Worm (Caenorhabditis elegans) whole organism, mixed stage, embryonic: Measurements from ENCODE around the gene Y73F8A.32.

Source experiments
- M03D4.4 ChIP-seq: sonication (generic microtip); optimal IDR thresholded peaks from 2 replicates; lab custom pipeline; 2017; ENCODE audit warnings: mild to moderate bottlenecking, missing genetic modification characterization, missing compliant biosample characterization
- bed-3 ChIP-seq: fragments of 200-800 bp; sonication (Bioruptor generic); optimal IDR thresholded peaks from 3 replicates; lab custom pipeline; 2018; ENCODE audit warnings: mild to moderate bottlenecking, missing genetic modification characterization, moderate library complexity, missing compliant biosample characterization
- blmp-1 ChIP-seq: fragments of 150-350 bp; optimal IDR thresholded peaks from 2 replicates; lab custom pipeline; 2014; ENCODE audit warnings: missing biosample characterization, missing genetic modification characterization
- ceh-39 ChIP-seq: fragments of 150-350 bp; optimal IDR thresholded peaks from 2 replicates; lab custom pipeline; 2014; ENCODE audit warnings: missing biosample characterization, missing genetic modification characterization
- ceh-43 ChIP-seq: fragments of 200-800 bp; sonication (Bioruptor generic); optimal IDR thresholded peaks from 2 replicates; lab custom pipeline; 2018; ENCODE audit warnings: mild to moderate bottlenecking, missing genetic modification characterization, moderate library complexity, missing compliant biosample characterization
- ceh-83 ChIP-seq: fragments of 200-800 bp; sonication (Bioruptor generic); optimal IDR thresholded peaks from 2 replicates; lab custom pipeline; 2018; ENCODE audit warnings: mild to moderate bottlenecking, missing genetic modification characterization, missing compliant biosample characterization
- ces-1 ChIP-seq: fragments of 150-350 bp; optimal IDR thresholded peaks from 2 replicates; lab custom pipeline; 2014; ENCODE audit warnings: missing biosample characterization, missing genetic modification reagents, missing genetic modification characterization
- cnd-1 ChIP-seq: fragments of 200-800 bp; sonication (Bioruptor generic); optimal IDR thresholded peaks from 2 replicates; lab custom pipeline; 2018; ENCODE audit warnings: mild to moderate bottlenecking, missing genetic modification characterization, missing compliant biosample characterization
- drap-1 ChIP-seq: fragments of 200-800 bp; sonication (Bioruptor generic); optimal IDR thresholded peaks from 3 replicates; lab custom pipeline; 2018; ENCODE audit warnings: mild to moderate bottlenecking, missing genetic modification characterization, missing compliant biosample characterization
- elt-1 ChIP-seq: sonication (generic microtip); optimal IDR thresholded peaks from 2 replicates; lab custom pipeline; 2017; ENCODE audit warnings: missing genetic modification characterization, mild to moderate bottlenecking, missing compliant biosample characterization, antibody characterized with exemption, moderate library complexity, borderline replicate concordance; ENCODE audit not compliant: insufficient read depth
- elt-3 ChIP-seq: fragments of 150-350 bp; optimal IDR thresholded peaks from 2 replicates; lab custom pipeline; 2014; ENCODE audit warnings: missing biosample characterization, missing genetic modification characterization
- flh-1 ChIP-seq: fragments of 200-800 bp; sonication (Bioruptor generic); optimal IDR thresholded peaks from 2 replicates; lab custom pipeline; 2018; ENCODE audit warnings: mild to moderate bottlenecking, missing genetic modification characterization, moderate library complexity, missing compliant biosample characterization
- ham-2 ChIP-seq: fragments of 200-800 bp; sonication (Bioruptor generic); optimal IDR thresholded peaks from 2 replicates; lab custom pipeline; 2018; ENCODE audit warnings: mild to moderate bottlenecking, missing genetic modification characterization, missing compliant biosample characterization
- hlh-1 ChIP-seq: fragments of 150-350 bp; optimal IDR thresholded peaks from 2 replicates; lab custom pipeline; 2014; ENCODE audit warnings: missing biosample characterization, missing genetic modification reagents, missing genetic modification characterization
- lin-13 ChIP-seq: fragments of 150-350 bp; optimal IDR thresholded peaks from 2 replicates; lab custom pipeline; 2014; ENCODE audit warnings: missing biosample characterization, missing genetic modification characterization
- lin-32 ChIP-seq: fragments of 200-800 bp; sonication (Bioruptor generic); optimal IDR thresholded peaks from 2 replicates; lab custom pipeline; 2018; ENCODE audit warnings: mild to moderate bottlenecking, missing genetic modification characterization, missing compliant biosample characterization
- lsy-2 ChIP-seq: fragments of 150-350 bp; optimal IDR thresholded peaks from 2 replicates; lab custom pipeline; 2014; ENCODE audit warnings: missing biosample characterization, missing genetic modification characterization
- mab-5 ChIP-seq: fragments of 150-350 bp; optimal IDR thresholded peaks from 2 replicates; lab custom pipeline; 2014; ENCODE audit warnings: missing biosample characterization, missing genetic modification characterization
- mep-1 ChIP-seq: fragments of 150-350 bp; optimal IDR thresholded peaks from 2 replicates; lab custom pipeline; 2017; ENCODE audit warnings: missing biosample characterization, missing genetic modification reagents, missing genetic modification characterization, inconsistent platforms
- mls-2 ChIP-seq: sonication (generic microtip); optimal IDR thresholded peaks from 2 replicates; lab custom pipeline; 2016; ENCODE audit warnings: mild to moderate bottlenecking, missing genetic modification characterization, moderate library complexity, missing compliant biosample characterization
- nhr-12 ChIP-seq: fragments of 150-350 bp; optimal IDR thresholded peaks from 2 replicates; lab custom pipeline; 2014; ENCODE audit warnings: missing biosample characterization, missing genetic modification characterization
- nhr-2 ChIP-seq: fragments of 150-350 bp; optimal IDR thresholded peaks from 2 replicates; lab custom pipeline; 2014; ENCODE audit warnings: missing biosample characterization, missing genetic modification characterization
- nhr-237 ChIP-seq: fragments of 150-350 bp; optimal IDR thresholded peaks from 2 replicates; lab custom pipeline; 2014; ENCODE audit warnings: missing biosample characterization, missing genetic modification characterization
- nhr-28 ChIP-seq: fragments of 150-350 bp; optimal IDR thresholded peaks from 2 replicates; lab custom pipeline; 2014; ENCODE audit warnings: missing biosample characterization, missing genetic modification characterization
- nhr-76 ChIP-seq: sonication (generic microtip); optimal IDR thresholded peaks from 2 replicates; lab custom pipeline; 2017; ENCODE audit warnings: missing biosample characterization, missing genetic modification characterization
- pha-4 ChIP-seq: fragments of 150-350 bp; optimal IDR thresholded peaks from 2 replicates; lab custom pipeline; 2018; ENCODE audit warnings: missing biosample characterization, missing genetic modification reagents, missing genetic modification characterization
- sem-2 ChIP-seq: fragments of 200-800 bp; sonication (Bioruptor generic); optimal IDR thresholded peaks from 2 replicates; lab custom pipeline; 2018; ENCODE audit warnings: mild to moderate bottlenecking, missing genetic modification characterization, missing compliant biosample characterization
- snpc-4 ChIP-seq: fragments of 150-350 bp; optimal IDR thresholded peaks from 2 replicates; lab custom pipeline; 2014; ENCODE audit warnings: missing biosample characterization, missing genetic modification characterization
- sptf-1 ChIP-seq: sonication (generic microtip); optimal IDR thresholded peaks from 2 replicates; lab custom pipeline; 2017; ENCODE audit warnings: mild to moderate bottlenecking, missing genetic modification characterization, moderate library complexity, missing compliant biosample characterization
- tbx-8 ChIP-seq: fragments of 200-800 bp; sonication (Bioruptor generic); optimal IDR thresholded peaks from 2 replicates; lab custom pipeline; 2018; ENCODE audit warnings: mild to moderate bottlenecking, missing genetic modification characterization, moderate library complexity, missing compliant biosample characterization
- unc-120 ChIP-seq: sonication (generic microtip); optimal IDR thresholded peaks from 2 replicates; lab custom pipeline; 2017; ENCODE audit warnings: missing genetic modification characterization, missing compliant biosample characterization; ENCODE audit not compliant: poor library complexity, severe bottlenecking
- unc-39 ChIP-seq: fragments of 150-350 bp; optimal IDR thresholded peaks from 2 replicates; lab custom pipeline; 2014; ENCODE audit warnings: missing biosample characterization, missing genetic modification characterization
- unc-62 ChIP-seq: fragments of 150-350 bp; optimal IDR thresholded peaks from 2 replicates; lab custom pipeline; 2014; ENCODE audit warnings: missing biosample characterization, missing genetic modification reagents, missing genetic modification characterization
- zip-8 ChIP-seq: fragments of 150-350 bp; optimal IDR thresholded peaks from 2 replicates; lab custom pipeline; 2014; ENCODE audit warnings: missing biosample characterization, missing genetic modification characterization
- ztf-11 ChIP-seq: fragments of 150-350 bp; optimal IDR thresholded peaks from 2 replicates; lab custom pipeline; 2014; ENCODE audit warnings: missing biosample characterization, missing genetic modification characterization

Y73F8A.32 gene

ce11 chrIV:15471430-15471829, 49.8 kb downstream of the Y73F8A.32 start, which contains the start of gene ntl-11:
TSS of gene ntl-11 (minus strand) at chrIV:15471495.
- TF ChIP-seq nhr-28 (tag; lab: Kevin White, UChicago), result peak; percentile 22
- TF ChIP-seq ceh-43 (GFP tag; lab: Kevin White, UChicago), result no peak
- peak; percentile 95 for TF ChIP-seq nhr-237 (tag; lab: Kevin White, UChicago)
- no peak for TF ChIP-seq nhr-76 (tag; lab: Kevin White, UChicago)
- peak; percentile 63 for TF ChIP-seq hlh-1
- TF ChIP-seq elt-3 (tag; lab: Kevin White, UChicago), result peak; percentile 53
- TF ChIP-seq mls-2, result no peak
- no peak for TF ChIP-seq nhr-12 (tag; lab: Kevin White, UChicago)
- no peak for TF ChIP-seq elt-1 (tag; lab: Kevin White, UChicago)
- no peak for TF ChIP-seq unc-39 (tag; lab: Kevin White, UChicago)
- TF ChIP-seq cnd-1 (tag; lab: Kevin White, UChicago), result peak; percentile 21
- TF ChIP-seq lin-32, result no peak
- TF ChIP-seq flh-1, result no peak
- no peak for TF ChIP-seq sem-2 (GFP tag; lab: Kevin White, UChicago)
- peak; percentile 96 for TF ChIP-seq pha-4 (tag; lab: Kevin White, UChicago)
- TF ChIP-seq mep-1, result peak; percentile 95
- TF ChIP-seq ham-2 (GFP tag; lab: Kevin White, UChicago), result no peak
- TF ChIP-seq unc-120 (tag; lab: Kevin White, UChicago), result peak; percentile 16
- no peak for TF ChIP-seq tbx-8 (GFP tag; lab: Kevin White, UChicago)
- TF ChIP-seq unc-62 (GFP tag; lab: Kevin White, UChicago), result peak; percentile 59
- peak; percentile 74 for TF ChIP-seq ceh-39 (tag; lab: Kevin White, UChicago)
- TF ChIP-seq snpc-4 (tag; lab: Kevin White, UChicago), result no peak
- peak; percentile 26 for TF ChIP-seq ztf-11 (tag; lab: Kevin White, UChicago)
- peak; percentile 62 for TF ChIP-seq M03D4.4 (tag; lab: Kevin White, UChicago)
- TF ChIP-seq zip-8 (tag; lab: Kevin White, UChicago), result no peak
- TF ChIP-seq ceh-83, result no peak
- peak; percentile 96 for TF ChIP-seq lin-13 (tag; lab: Kevin White, UChicago)
- TF ChIP-seq mab-5, result peak; percentile 30
- TF ChIP-seq sptf-1 (tag; lab: Kevin White, UChicago), result peak; percentile 85
- no peak for TF ChIP-seq blmp-1
- TF ChIP-seq drap-1 (GFP tag; lab: Kevin White, UChicago), result peak; percentile 38
- TF ChIP-seq bed-3 (GFP tag; lab: Kevin White, UChicago), result peak; percentile 2
- peak; percentile 81 for TF ChIP-seq ces-1 (GFP tag; lab: Kevin White, UChicago)
- peak; percentile 87 for TF ChIP-seq lsy-2 (tag; lab: Kevin White, UChicago)
- TF ChIP-seq nhr-2 (tag; lab: Kevin White, UChicago), result no peak
